Fruit fly (Drosophila melanogaster) whole organism, adult: ENCODE results near the gene colt.

Experiments used
- CG11617 ChIP-seq: fragments of 200-800 bp; sonication (Bioruptor generic); optimal IDR thresholded peaks from 2 replicates; lab custom pipeline; 2017; ENCODE audit warnings: mild to moderate bottlenecking, missing biosample characterization, missing genetic modification reagents, missing genetic modification characterization
- CG12768 ChIP-seq: fragments of 200-800 bp; sonication (Bioruptor generic); optimal IDR thresholded peaks from 2 replicates; lab custom pipeline; 2017; ENCODE audit warnings: missing biosample characterization, missing genetic modification characterization, mild to moderate bottlenecking, moderate library complexity, missing genetic modification reagents
- CG14711 ChIP-seq: fragments of 200-800 bp; sonication (Bioruptor generic); optimal IDR thresholded peaks from 2 replicates; lab custom pipeline; 2018; ENCODE audit warnings: missing biosample characterization, mild to moderate bottlenecking, missing genetic modification characterization, moderate library complexity
- CG1620 ChIP-seq: fragments of 200-800 bp; sonication (Bioruptor generic); optimal IDR thresholded peaks from 2 replicates; lab custom pipeline; 2016; ENCODE audit warnings: missing biosample characterization, missing genetic modification characterization
- CG33017 ChIP-seq: fragments of 200-800 bp; sonication (Bioruptor generic); optimal IDR thresholded peaks from 2 replicates; lab custom pipeline; 2018; ENCODE audit warnings: missing biosample characterization, mild to moderate bottlenecking, missing genetic modification characterization, moderate library complexity
- CG5204 ChIP-seq: fragments of 200-800 bp; sonication (Bioruptor generic); optimal IDR thresholded peaks from 2 replicates; lab custom pipeline; 2016; ENCODE audit warnings: missing biosample characterization, missing genetic modification characterization
- CG7045 ChIP-seq: fragments of 200-800 bp; sonication (Bioruptor generic); optimal IDR thresholded peaks from 2 replicates; lab custom pipeline; 2017; ENCODE audit warnings: missing biosample characterization, mild to moderate bottlenecking, missing genetic modification characterization
- CG7101 ChIP-seq: fragments of 200-800 bp; sonication (Bioruptor generic); optimal IDR thresholded peaks from 2 replicates; lab custom pipeline; 2018; ENCODE audit warnings: missing biosample characterization, mild to moderate bottlenecking, missing genetic modification characterization, moderate library complexity
- Clk ChIP-seq: fragments of 200-800 bp; sonication (Bioruptor generic); optimal IDR thresholded peaks from 2 replicates; lab custom pipeline; 2017; ENCODE audit warnings: missing biosample characterization, missing genetic modification characterization
- Crg-1 ChIP-seq: fragments of 200-800 bp; sonication (Bioruptor generic); optimal IDR thresholded peaks from 2 replicates; lab custom pipeline; 2016; ENCODE audit warnings: missing biosample characterization, missing genetic modification characterization
- Hr96 ChIP-seq: fragments of 200-800 bp; sonication (Bioruptor generic); optimal IDR thresholded peaks from 2 replicates; lab custom pipeline; 2016; ENCODE audit warnings: missing biosample characterization, missing genetic modification characterization
- Mnt ChIP-seq: fragments of 200-800 bp; sonication (Bioruptor generic); optimal IDR thresholded peaks from 2 replicates; lab custom pipeline; 2016; ENCODE audit warnings: missing biosample characterization, mild to moderate bottlenecking, missing genetic modification characterization
- bab1 ChIP-seq: fragments of 200-800 bp; sonication (Bioruptor generic); optimal IDR thresholded peaks from 3 replicates; lab custom pipeline; 2019; ENCODE audit warnings: missing biosample characterization, mild to moderate bottlenecking, missing genetic modification characterization, moderate library complexity
- cic ChIP-seq: fragments of 200-800 bp; sonication (Bioruptor generic); optimal IDR thresholded peaks from 2 replicates; lab custom pipeline; 2017; ENCODE audit warnings: missing biosample characterization, mild to moderate bottlenecking, missing genetic modification characterization, moderate library complexity
- cnc ChIP-seq, 2 experiments: fragments of >200 bp; optimal IDR thresholded peaks; 2 replicates each; lab custom pipeline; 2017
- kay ChIP-seq: fragments of 200-800 bp; sonication (Bioruptor generic); peaks from one replicate; lab custom pipeline; 2016; ENCODE audit warnings: missing biosample characterization, missing genetic modification characterization, borderline replicate concordance
- ovo ChIP-seq: fragments of 200-800 bp; sonication (Bioruptor generic); optimal IDR thresholded peaks from 2 replicates; lab custom pipeline; 2016; ENCODE audit warnings: missing biosample characterization, missing genetic modification characterization
- pad ChIP-seq: fragments of 200-800 bp; sonication (Bioruptor generic); optimal IDR thresholded peaks from 3 replicates; lab custom pipeline; 2017; ENCODE audit warnings: missing biosample characterization, missing genetic modification characterization, mild to moderate bottlenecking, moderate library complexity, missing genetic modification reagents
- tj ChIP-seq: fragments of 200-800 bp; sonication (Bioruptor generic); optimal IDR thresholded peaks from 3 replicates; lab custom pipeline; 2017; ENCODE audit warnings: missing biosample characterization, mild to moderate bottlenecking, missing genetic modification characterization, moderate library complexity
- toe ChIP-seq: fragments of 200-800 bp; sonication (Bioruptor generic); optimal IDR thresholded peaks from 2 replicates; lab custom pipeline; 2016; ENCODE audit warnings: missing biosample characterization, missing genetic modification characterization

Gene colt

dm6 chr2L:2769476-2770185, at the start of gene colt, which contains the start of gene HINT1:
Gene colt, minus strand, starts transcription at chr2L:2770069.
Gene HINT1, plus strand, starts transcription at chr2L:2770135.
- TF ChIP-seq ovo (GFP tag; lab: Kevin White, UChicago) = peak; percentile 20
- TF ChIP-seq cic (GFP tag; lab: Kevin White, UChicago) = peak; percentile 59
- peak; percentile 83 for TF ChIP-seq toe (GFP tag; lab: Kevin White, UChicago)
- peak; percentile 50 for TF ChIP-seq Mnt
- TF ChIP-seq CG11617 = peak; percentile 77
- TF ChIP-seq CG1620 = peak; percentile 23
- peak; percentile 56 for TF ChIP-seq Clk (GFP tag; lab: Kevin White, UChicago)
- peak; percentile 61 for TF ChIP-seq tj
- TF ChIP-seq CG7045 (GFP tag; lab: Kevin White, UChicago) = peak; percentile 56
- TF ChIP-seq CG12768 (GFP tag; lab: Kevin White, UChicago) = peak; percentile 92
- peak; percentile 10 for TF ChIP-seq bab1
- peak; percentile 27 for TF ChIP-seq CG33017
- no peak for TF ChIP-seq CG5204 (GFP tag; lab: Kevin White, UChicago)
- TF ChIP-seq pad = peak; percentile 15
- peak; percentile 76 for TF ChIP-seq Hr96
- TF ChIP-seq Crg-1 (GFP tag; lab: Kevin White, UChicago) = no peak
- TF ChIP-seq cnc (optimal IDR thresholded peaks at IDR 0.05; lab: Kevin White, UChicago) = no peak
- TF ChIP-seq CG7101 (tag; lab: Kevin White, UChicago) = peak; percentile 40
- TF ChIP-seq CG14711 (tag; lab: Kevin White, UChicago) = peak; percentile 52
- no peak for TF ChIP-seq kay (GFP tag; lab: Kevin White, UChicago)

- TF ChIP-seq Hr96 = no peak
- TF ChIP-seq bab1 = no peak
- TF ChIP-seq CG12768 (GFP tag; lab: Kevin White, UChicago) = no peak
- no peak for TF ChIP-seq Clk (GFP tag; lab: Kevin White, UChicago)
- no peak for TF ChIP-seq Crg-1 (GFP tag; lab: Kevin White, UChicago)
- no peak for TF ChIP-seq cic (GFP tag; lab: Kevin White, UChicago)
- no peak for TF ChIP-seq CG7101 (tag; lab: Kevin White, UChicago)
- no peak for TF ChIP-seq ovo (GFP tag; lab: Kevin White, UChicago)
- TF ChIP-seq kay (GFP tag; lab: Kevin White, UChicago) = no peak
- no peak for TF ChIP-seq CG5204 (GFP tag; lab: Kevin White, UChicago)
- TF ChIP-seq CG1620 = no peak
- TF ChIP-seq Mnt = no peak
- no peak for TF ChIP-seq cnc (optimal IDR thresholded peaks at IDR 0.05; lab: Kevin White, UChicago)
- no peak for TF ChIP-seq CG11617
- no peak for TF ChIP-seq pad
Observed at dm6 chr2L:2815673-2816072, 45.8 kb upstream of the colt start, which contains the start of gene G6P. Gene G6P, minus strand, starts transcription at chr2L:2815760.

dm6 chr2L:2812137-2812536, 42.3 kb upstream of the colt start, which contains the start of gene CG2964:
Gene CG2964, plus strand, starts transcription at chr2L:2812437.
- TF ChIP-seq Hr96 (no peak), tj (no peak), cic (GFP tag; lab: Kevin White, UChicago) (no peak), CG14711 (tag; lab: Kevin White, UChicago) (no peak), CG12768 (GFP tag; lab: Kevin White, UChicago) (no peak), CG33017 (no peak), Mnt (no peak), CG11617 (no peak), bab1 (no peak), kay (GFP tag; lab: Kevin White, UChicago) (no peak), CG7045 (GFP tag; lab: Kevin White, UChicago) (no peak), pad (no peak), CG1620 (no peak), cnc (optimal IDR thresholded peaks at IDR 0.05; lab: Kevin White, UChicago) (no peak), ovo (GFP tag; lab: Kevin White, UChicago) (no peak), Crg-1 (GFP tag; lab: Kevin White, UChicago) (no peak), toe (GFP tag; lab: Kevin White, UChicago) (no peak), CG5204 (GFP tag; lab: Kevin White, UChicago) (no peak)

- TF ChIP-seq ovo (GFP tag; lab: Kevin White, UChicago) = no peak
- no peak for TF ChIP-seq pad
- TF ChIP-seq CG12768 (GFP tag; lab: Kevin White, UChicago) = no peak
- no peak for TF ChIP-seq cic (GFP tag; lab: Kevin White, UChicago)
- TF ChIP-seq kay (GFP tag; lab: Kevin White, UChicago) = no peak
- TF ChIP-seq CG7045 (GFP tag; lab: Kevin White, UChicago) = no peak
- TF ChIP-seq CG11617 = no peak
- TF ChIP-seq Clk (GFP tag; lab: Kevin White, UChicago) = no peak
- no peak for TF ChIP-seq Hr96
- TF ChIP-seq CG7101 (tag; lab: Kevin White, UChicago) = no peak
- TF ChIP-seq CG33017 = no peak
- TF ChIP-seq tj = no peak
- no peak for TF ChIP-seq cnc (optimal IDR thresholded peaks at IDR 0.05; lab: Kevin White, UChicago)
- TF ChIP-seq Crg-1 (GFP tag; lab: Kevin White, UChicago) = no peak
- no peak for TF ChIP-seq CG14711 (tag; lab: Kevin White, UChicago)
- TF ChIP-seq toe (GFP tag; lab: Kevin White, UChicago) = no peak
- no peak for TF ChIP-seq Mnt
- TF ChIP-seq CG5204 (GFP tag; lab: Kevin White, UChicago) = no peak
- TF ChIP-seq bab1 = no peak
Observed at dm6 chr2L:2810831-2811230, 41.0 kb upstream of the colt start.

dm6 chr2L:2808038-2808699, 38.3 kb upstream of the colt start:
- no peak for TF ChIP-seq ovo (GFP tag; lab: Kevin White, UChicago)
- TF ChIP-seq cic (GFP tag; lab: Kevin White, UChicago) = peak; percentile 63
- TF ChIP-seq cnc (optimal IDR thresholded peaks at IDR 0.05; lab: Kevin White, UChicago) = no peak
- no peak for TF ChIP-seq CG11617
- peak; percentile 4 for TF ChIP-seq CG33017
- peak; percentile 17 for TF ChIP-seq CG7101 (tag; lab: Kevin White, UChicago)
- no peak for TF ChIP-seq Crg-1 (GFP tag; lab: Kevin White, UChicago)
- peak; percentile 21 for TF ChIP-seq CG14711 (tag; lab: Kevin White, UChicago)
- no peak for TF ChIP-seq kay (GFP tag; lab: Kevin White, UChicago)
- peak; percentile 19 for TF ChIP-seq toe (GFP tag; lab: Kevin White, UChicago)
- no peak for TF ChIP-seq pad
- no peak for TF ChIP-seq tj
- TF ChIP-seq CG12768 (GFP tag; lab: Kevin White, UChicago) = no peak
- TF ChIP-seq CG7045 (GFP tag; lab: Kevin White, UChicago) = no peak
- peak; percentile 4 for TF ChIP-seq bab1
- no peak for TF ChIP-seq CG1620
- TF ChIP-seq Hr96 = peak; percentile 24
- TF ChIP-seq Clk (GFP tag; lab: Kevin White, UChicago) = no peak
- peak; percentile 4 for TF ChIP-seq Mnt
- TF ChIP-seq CG5204 (GFP tag; lab: Kevin White, UChicago) = no peak
